Worm (Caenorhabditis elegans) whole organism, late embryonic: ENCODE data around the gene sre-1.

Experiments used
- C08G9.2 ChIP-seq: sonication (generic microtip); optimal IDR thresholded peaks from 2 replicates; lab custom pipeline; 2016; ENCODE audit warnings: mild to moderate bottlenecking, missing genetic modification characterization, moderate library complexity, missing compliant biosample characterization
- gmeb-2 ChIP-seq: sonication (generic microtip); optimal IDR thresholded peaks from 2 replicates; lab custom pipeline; 2016; ENCODE audit warnings: missing genetic modification characterization, inconsistent platforms, missing compliant biosample characterization
- hlh-8 ChIP-seq: sonication (generic microtip); optimal IDR thresholded peaks from 2 replicates; lab custom pipeline; 2016; ENCODE audit warnings: missing genotype, missing genetic modification characterization, missing compliant biosample characterization

- TF ChIP-seq gmeb-2 (tag; lab: Kevin White, UChicago) = no peak
- TF ChIP-seq hlh-8 (tag; lab: Kevin White, UChicago) = no peak
- no peak for TF ChIP-seq C08G9.2 (tag; lab: Kevin White, UChicago)
Measured at ce11 chrII:7676307-7676905, 33.1 kb upstream of the sre-1 start.
